Fruit fly (Drosophila melanogaster) whole organism, embryonic: ENCODE results near the gene IntS10.

Experiments
- Ada2b ChIP-seq: fragments of 200-800 bp; sonication (Bioruptor generic); IDR thresholded peaks from 2 replicates; pipeline ENCODE4 v1.3.6; 2022; ENCODE audit warnings: missing biosample characterization, missing genetic modification characterization
- Atf-2 ChIP-seq: fragments of 200-800 bp; sonication (Bioruptor generic); optimal IDR thresholded peaks from 2 replicates; lab custom pipeline; 2016; ENCODE audit warnings: missing biosample characterization, missing genetic modification characterization
- Bdp1 ChIP-seq: fragments of 200-800 bp; sonication (Bioruptor generic); optimal IDR thresholded peaks from 3 replicates; lab custom pipeline; 2016; ENCODE audit warnings: missing biosample characterization, missing genetic modification characterization
- Bteb2 ChIP-seq: fragments of 200-800 bp; sonication (Bioruptor generic); optimal IDR thresholded peaks from 2 replicates; lab custom pipeline; 2016; ENCODE audit warnings: missing biosample characterization, missing genetic modification characterization
- CG10209 ChIP-seq: fragments of 200-800 bp; sonication (Bioruptor generic); optimal IDR thresholded peaks from 3 replicates; lab custom pipeline; 2017; ENCODE audit warnings: missing biosample characterization, mild to moderate bottlenecking, missing genetic modification characterization, missing genetic modification reagents
- CG10321 ChIP-seq: fragments of 200-800 bp; sonication (Bioruptor generic); IDR thresholded peaks from 2 replicates; pipeline ENCODE4 v1.3.6; 2022; ENCODE audit warnings: missing biosample characterization, missing genetic modification characterization
- CG10431 ChIP-seq: fragments of 200-800 bp; sonication (Bioruptor generic); optimal IDR thresholded peaks from 3 replicates; lab custom pipeline; 2018; ENCODE audit warnings: missing biosample characterization, mild to moderate bottlenecking, missing genetic modification characterization
- CG10565 ChIP-seq: fragments of 200-800 bp; sonication (Bioruptor generic); optimal IDR thresholded peaks from 3 replicates; lab custom pipeline; 2016; ENCODE audit warnings: missing biosample characterization, mild to moderate bottlenecking, missing genetic modification characterization
- CG11695 ChIP-seq: fragments of 200-800 bp; sonication (Bioruptor generic); IDR thresholded peaks from 3 replicates; pipeline ENCODE4 v1.3.6; 2022; ENCODE audit warnings: missing biosample characterization, missing genetic modification characterization
- CG12659 ChIP-seq: fragments of 200-800 bp; sonication (Bioruptor generic); optimal IDR thresholded peaks from 3 replicates; lab custom pipeline; 2017; ENCODE audit warnings: mild to moderate bottlenecking, missing biosample characterization, missing genetic modification reagents, missing genetic modification characterization
- CG13287 ChIP-seq: fragments of 200-800 bp; sonication (Bioruptor generic); IDR thresholded peaks from 2 replicates; pipeline ENCODE4 v1.3.6; 2022; ENCODE audit warnings: missing biosample characterization, missing genetic modification characterization; ENCODE audit not compliant: partially characterized antibody
- CG14965 ChIP-seq: fragments of 200-800 bp; sonication (Bioruptor generic); optimal IDR thresholded peaks from 2 replicates; lab custom pipeline; 2016; ENCODE audit warnings: missing biosample characterization, missing genetic modification characterization, borderline replicate concordance
- CG15011 ChIP-seq: fragments of 200-800 bp; sonication (Bioruptor generic); optimal IDR thresholded peaks from 3 replicates; lab custom pipeline; 2018; ENCODE audit warnings: missing biosample characterization, mild to moderate bottlenecking, missing genetic modification characterization
- CG15269 ChIP-seq: fragments of 200-800 bp; sonication (Bioruptor generic); optimal IDR thresholded peaks from 2 replicates; lab custom pipeline; 2018; ENCODE audit warnings: missing biosample characterization, mild to moderate bottlenecking, missing genetic modification characterization, moderate library complexity
- CG1603 ChIP-seq: fragments of 200-800 bp; sonication (Bioruptor generic); optimal IDR thresholded peaks from 2 replicates; lab custom pipeline; 2019; ENCODE audit warnings: missing biosample characterization, mild to moderate bottlenecking, missing genetic modification characterization, moderate library complexity
- CG17186 ChIP-seq: fragments of 200-800 bp; sonication (Bioruptor generic); optimal IDR thresholded peaks from 3 replicates; lab custom pipeline; 2017; ENCODE audit warnings: missing biosample characterization, missing genetic modification reagents, missing genetic modification characterization
- CG1792 ChIP-seq: fragments of 200-800 bp; sonication (Bioruptor generic); optimal IDR thresholded peaks from 2 replicates; lab custom pipeline; 2016; ENCODE audit warnings: missing biosample characterization, missing genetic modification characterization
- CG18262 ChIP-seq: fragments of 200-800 bp; optimal IDR thresholded peaks from 3 replicates; lab custom pipeline; 2019; ENCODE audit warnings: missing biosample characterization, mild to moderate bottlenecking, missing genetic modification characterization, moderate library complexity
- CG2129 ChIP-seq: fragments of 200-800 bp; sonication (Bioruptor generic); IDR thresholded peaks from 2 replicates; pipeline ENCODE4 v1.3.6; 2022; ENCODE audit warnings: missing biosample characterization, missing genetic modification characterization; ENCODE audit not compliant: partially characterized antibody
- CG3163 ChIP-seq: fragments of 200-800 bp; sonication (Bioruptor generic); optimal IDR thresholded peaks from 3 replicates; lab custom pipeline; 2016; ENCODE audit warnings: missing biosample characterization, missing genetic modification characterization
- CG34422 ChIP-seq: fragments of 200-800 bp; sonication (Bioruptor generic); IDR thresholded peaks from 3 replicates; pipeline ENCODE4 v1.3.6; 2022; ENCODE audit warnings: missing biosample characterization, missing genetic modification characterization
- CG4282 ChIP-seq: fragments of 200-800 bp; sonication (Bioruptor generic); optimal IDR thresholded peaks from 2 replicates; lab custom pipeline; 2016; ENCODE audit warnings: missing biosample characterization, missing genetic modification characterization
- CG6175 ChIP-seq: fragments of 200-800 bp; sonication (Bioruptor generic); IDR thresholded peaks from 3 replicates; pipeline ENCODE4 v1.3.6; 2022; ENCODE audit warnings: missing biosample characterization, missing genetic modification characterization
- CG7745 ChIP-seq: fragments of 200-800 bp; sonication (Bioruptor generic); optimal IDR thresholded peaks from 2 replicates; lab custom pipeline; 2018; ENCODE audit warnings: missing biosample characterization, mild to moderate bottlenecking, missing genetic modification characterization, moderate library complexity
- Dip2 ChIP-seq: fragments of 200-800 bp; sonication (Bioruptor generic); IDR thresholded peaks from 2 replicates; pipeline ENCODE4 v1.3.6; 2022; ENCODE audit warnings: missing biosample characterization, missing genetic modification characterization
- HLH4C ChIP-seq: fragments of 200-800 bp; sonication (Bioruptor generic); IDR thresholded peaks from 3 replicates; pipeline ENCODE4 v1.3.6; 2022; ENCODE audit warnings: missing biosample characterization, missing genetic modification characterization; ENCODE audit not compliant: partially characterized antibody
- Meics ChIP-seq: fragments of 200-800 bp; sonication (Bioruptor generic); optimal IDR thresholded peaks from 2 replicates; lab custom pipeline; 2017; ENCODE audit warnings: missing biosample characterization, mild to moderate bottlenecking, missing genetic modification characterization
- Scr ChIP-seq: fragments of 200-800 bp; sonication (Bioruptor generic); IDR thresholded peaks from 2 replicates; pipeline ENCODE4 v1.3.6; 2022; ENCODE audit warnings: missing biosample characterization, missing genetic modification characterization; ENCODE audit not compliant: partially characterized antibody
- Tbp ChIP-seq: fragments of >200 bp; optimal IDR thresholded peaks from 2 replicates; lab custom pipeline; 2018; ENCODE audit warnings: missing biosample characterization, missing genetic modification characterization
- Vsx1 ChIP-seq: fragments of 200-800 bp; sonication (Bioruptor generic); optimal IDR thresholded peaks from 2 replicates; lab custom pipeline; 2017; ENCODE audit warnings: missing biosample characterization, mild to moderate bottlenecking, missing genetic modification characterization, missing genetic modification reagents
- Xrp1 ChIP-seq: fragments of 200-800 bp; sonication (Bioruptor generic); IDR thresholded peaks from 2 replicates; pipeline ENCODE4 v1.3.6; 2022; ENCODE audit warnings: missing biosample characterization, missing genetic modification characterization
- ab ChIP-seq: fragments of 200-800 bp; sonication (Bioruptor generic); optimal IDR thresholded peaks from 2 replicates; lab custom pipeline; 2016; ENCODE audit warnings: missing biosample characterization, missing genetic modification characterization
- az2 ChIP-seq: fragments of 200-800 bp; sonication (Bioruptor generic); optimal IDR thresholded peaks from 3 replicates; lab custom pipeline; 2016; ENCODE audit warnings: missing biosample characterization, missing genetic modification characterization
- cg ChIP-seq: fragments of 200-800 bp; sonication (Bioruptor generic); optimal IDR thresholded peaks from 3 replicates; lab custom pipeline; 2019; ENCODE audit warnings: missing biosample characterization, mild to moderate bottlenecking, missing genetic modification characterization, moderate library complexity
- danr ChIP-seq: fragments of 200-800 bp; sonication (Bioruptor generic); IDR thresholded peaks from 2 replicates; pipeline ENCODE4 v1.3.6; 2022; ENCODE audit warnings: missing biosample characterization, missing genetic modification characterization
- gro ChIP-seq: fragments of 200-800 bp; sonication (Bioruptor generic); optimal IDR thresholded peaks from 2 replicates; lab custom pipeline; 2016; ENCODE audit warnings: missing biosample characterization, missing genetic modification characterization
- hth ChIP-seq: fragments of >200 bp; optimal IDR thresholded peaks from 2 replicates; lab custom pipeline; 2017; ENCODE audit warnings: inconsistent platforms
- kay ChIP-seq: fragments of 200-800 bp; sonication (Bioruptor generic); optimal IDR thresholded peaks from 2 replicates; lab custom pipeline; 2016; ENCODE audit warnings: missing biosample characterization, missing genetic modification characterization
- ken ChIP-seq: fragments of 200-800 bp; sonication (Bioruptor generic); IDR thresholded peaks from 3 replicates; pipeline ENCODE4 v1.3.6; 2022; ENCODE audit warnings: missing biosample characterization, missing genetic modification characterization
- lov ChIP-seq, 2 experiments: fragments of 200-800 bp in 1 of 2; fragments of >200 bp in 1 of 2; sonication (Bioruptor generic) in 1 of 2; IDR thresholded peaks in 1 of 2; optimal IDR thresholded peaks in 1 of 2; 2 replicates in 1 of 2; 3 replicates in 1 of 2; pipeline versions ENCODE4 v1.3.6 to Lab custom; 2017 to 2022; ENCODE audit warnings: missing biosample characterization in 1 of 2, missing genetic modification characterization in 1 of 2
- oc ChIP-seq: fragments of 200-800 bp; sonication (Bioruptor generic); optimal IDR thresholded peaks from 2 replicates; lab custom pipeline; 2018; ENCODE audit warnings: missing biosample characterization, mild to moderate bottlenecking, missing genetic modification characterization, moderate library complexity
- pnt ChIP-seq: fragments of 200-800 bp; sonication (Bioruptor generic); optimal IDR thresholded peaks from 3 replicates; lab custom pipeline; 2016; ENCODE audit warnings: missing biosample characterization, missing genetic modification characterization
- ranshi ChIP-seq: fragments of 200-800 bp; sonication (Bioruptor generic); IDR thresholded peaks from 2 replicates; pipeline ENCODE4 v1.3.6; 2022; ENCODE audit warnings: missing biosample characterization, missing genetic modification characterization
- slbo ChIP-seq: fragments of 200-800 bp; sonication (Bioruptor generic); IDR thresholded peaks from 2 replicates; pipeline ENCODE4 v1.3.6; 2022; ENCODE audit warnings: missing biosample characterization, missing genetic modification characterization
- tap ChIP-seq: fragments of 200-800 bp; optimal IDR thresholded peaks from 3 replicates; lab custom pipeline; 2019; ENCODE audit warnings: missing biosample characterization, mild to moderate bottlenecking, missing genetic modification characterization, moderate library complexity
- twi ChIP-seq: fragments of 200-800 bp; optimal IDR thresholded peaks from 2 replicates; lab custom pipeline; 2019; ENCODE audit warnings: missing biosample characterization, mild to moderate bottlenecking, missing genetic modification characterization, moderate library complexity
- tx ChIP-seq: fragments of 200-800 bp; sonication (Bioruptor generic); optimal IDR thresholded peaks from 2 replicates; lab custom pipeline; 2016; ENCODE audit warnings: missing biosample characterization, missing genetic modification characterization
- vfl ChIP-seq: fragments of 200-800 bp; sonication (Bioruptor generic); optimal IDR thresholded peaks from 2 replicates; lab custom pipeline; 2016; ENCODE audit warnings: missing biosample characterization, missing genetic modification characterization
- vnd ChIP-seq: fragments of 200-800 bp; sonication (Bioruptor generic); IDR thresholded peaks from 3 replicates; pipeline ENCODE4 v1.3.6; 2022; ENCODE audit warnings: missing biosample characterization, missing genetic modification characterization; ENCODE audit not compliant: partially characterized antibody
- wdn ChIP-seq: fragments of 200-800 bp; sonication (Bioruptor generic); IDR thresholded peaks from 2 replicates; pipeline ENCODE4 v1.3.6; 2022; ENCODE audit warnings: missing biosample characterization, missing genetic modification characterization
- zen2 ChIP-seq: fragments of 200-800 bp; sonication (Bioruptor generic); IDR thresholded peaks from 3 replicates; pipeline ENCODE4 v1.3.6; 2022; ENCODE audit warnings: missing biosample characterization, missing genetic modification characterization; ENCODE audit not compliant: partially characterized antibody
- zfh2 ChIP-seq: fragments of 200-800 bp; sonication (Bioruptor generic); optimal IDR thresholded peaks from 2 replicates; lab custom pipeline; 2016; ENCODE audit warnings: missing biosample characterization, missing genetic modification characterization

Gene IntS10

dm6 chr3L:3851847-3852246, 45.3 kb downstream of the IntS10 start (continued):
- TF ChIP-seq CG15269 (no peak), CG11695 (GFP tag; lab: Robert Waterston, UW) (no peak), CG2129 (GFP tag; lab: Robert Waterston, UW) (no peak), Tbp (GFP tag; lab: Kevin White, UChicago) (no peak), ranshi (GFP tag; lab: Robert Waterston, UW) (no peak), HLH4C (GFP tag; lab: Robert Waterston, UW) (no peak), CG10431 (GFP tag; lab: Kevin White, UChicago) (no peak), zfh2 (GFP tag; lab: Kevin White, UChicago) (no peak), zen2 (GFP tag; lab: Robert Waterston, UW) (no peak), CG10321 (GFP tag; lab: Robert Waterston, UW) (no peak), ken (no peak), Atf-2 (peak; percentile 0), Xrp1 (GFP tag; lab: Robert Waterston, UW) (peak; percentile 69; the same call in 1 of the 2 replicates), Dip2 (GFP tag; lab: Robert Waterston, UW) (no peak), ab (GFP tag; lab: Kevin White, UChicago) (no peak), cg (no peak), Vsx1 (GFP tag; lab: Kevin White, UChicago) (no peak), CG10209 (peak; percentile 30), kay (GFP tag; lab: Kevin White, UChicago) (no peak), slbo (peak; percentile 74), Bdp1 (GFP tag; lab: Kevin White, UChicago) (peak; percentile 10), wdn (GFP tag; lab: Robert Waterston, UW) (no peak), lov (optimal IDR thresholded peaks at IDR 0.05; lab: Kevin White, UChicago) (no peak), lov (GFP tag; IDR thresholded peaks at IDR 0.05; lab: Robert Waterston, UW) (no peak), CG1603 (peak; percentile 70), Ada2b (no peak), tap (tag; lab: Kevin White, UChicago) (no peak), vnd (GFP tag; lab: Robert Waterston, UW) (no peak), oc (tag; lab: Kevin White, UChicago) (peak; percentile 5), Scr (no peak), CG17186 (no peak), az2 (GFP tag; lab: Kevin White, UChicago) (peak; percentile 42), CG3163 (GFP tag; lab: Kevin White, UChicago) (no peak), CG15011 (no peak), CG12659 (GFP tag; lab: Kevin White, UChicago) (no peak), twi (tag; lab: Kevin White, UChicago) (peak; percentile 9), CG1792 (peak; percentile 7), CG4282 (GFP tag; lab: Kevin White, UChicago) (no peak), pnt (peak; percentile 20), danr (GFP tag; lab: Robert Waterston, UW) (no peak), CG10565 (GFP tag; lab: Kevin White, UChicago) (no peak), Meics (GFP tag; lab: Kevin White, UChicago) (no peak), CG14965 (GFP tag; lab: Kevin White, UChicago) (no peak), Bteb2 (GFP tag; lab: Kevin White, UChicago) (no peak), gro (GFP tag; lab: Kevin White, UChicago) (no peak), CG18262 (tag; lab: Kevin White, UChicago) (peak; percentile 68), CG6175 (GFP tag; lab: Robert Waterston, UW) (no peak), tx (GFP tag; lab: Kevin White, UChicago) (no peak), CG13287 (GFP tag; lab: Robert Waterston, UW) (no peak), CG34422 (GFP tag; lab: Robert Waterston, UW) (no peak), vfl (no peak), hth (lab: Kevin White, UChicago) (no peak), CG7745 (tag; lab: Kevin White, UChicago) (no peak)
